Worm (Caenorhabditis elegans) whole organism, midembryonic: ENCODE results near the gene Y37H2A.18.

Source experiments
- T22C8.4 ChIP-seq: fragments of 200-800 bp; sonication (Bioruptor generic); IDR thresholded peaks from 2 replicates; pipeline ENCODE4 v1.3.6; 2022; ENCODE audit warnings: missing genetic modification characterization, missing compliant biosample characterization
- cog-1 ChIP-seq: sonication (generic microtip); optimal IDR thresholded peaks from 2 replicates; lab custom pipeline; 2016; ENCODE audit warnings: missing genetic modification characterization, missing compliant biosample characterization
- flt-1 ChIP-seq: fragments of 200-800 bp; sonication (Bioruptor generic); IDR thresholded peaks from 2 replicates; pipeline ENCODE4 v1.3.6; 2022; ENCODE audit warnings: missing genetic modification characterization, missing compliant biosample characterization
- klf-2 ChIP-seq: fragments of 200-800 bp; sonication (Bioruptor generic); conservative IDR thresholded peaks from 2 replicates; pipeline ENCODE4 v1.3.6; 2022; ENCODE audit warnings: missing genetic modification reagents, missing genetic modification characterization, missing compliant biosample characterization
- med-1 ChIP-seq: sonication (generic microtip); optimal IDR thresholded peaks from 2 replicates; lab custom pipeline; 2017; ENCODE audit warnings: missing genetic modification characterization, mild to moderate bottlenecking, missing compliant biosample characterization, antibody characterized with exemption, missing genetic modification reagents; ENCODE audit not compliant: insufficient read depth
- ref-1 ChIP-seq: fragments of 200-800 bp; sonication (Bioruptor generic); conservative IDR thresholded peaks from 2 replicates; pipeline ENCODE4 v1.3.6; 2022; ENCODE audit warnings: missing genetic modification reagents, missing genetic modification characterization, missing compliant biosample characterization
- tab-1 ChIP-seq: fragments of 200-800 bp; sonication (Bioruptor generic); IDR thresholded peaks from 2 replicates; pipeline ENCODE4 v1.3.6; 2022; ENCODE audit warnings: missing genetic modification characterization, missing compliant biosample characterization
- ztf-23 ChIP-seq: fragments of 200-800 bp; sonication (Bioruptor generic); IDR thresholded peaks from 2 replicates; pipeline ENCODE4 v1.3.6; 2022; ENCODE audit warnings: missing genetic modification reagents, missing genetic modification characterization, missing compliant biosample characterization
- ztf-29 ChIP-seq: fragments of 200-800 bp; sonication (Bioruptor generic); IDR thresholded peaks from 2 replicates; pipeline ENCODE4 v1.3.6; 2022; ENCODE audit warnings: missing genetic modification reagents, missing genetic modification characterization, missing compliant biosample characterization

Gene Y37H2A.18

ce11 chrV:18161228-18161627 is 28.2 kb upstream of the Y37H2A.18 start, which contains the start of gene C14A6.13:
Gene C14A6.13, minus strand, starts transcription at chrV:18161328.
- TF ChIP-seq cog-1 (tag; lab: Kevin White, UChicago): no peak
- TF ChIP-seq tab-1 (GFP tag; lab: Robert Waterston, UW): no peak
- TF ChIP-seq T22C8.4 (GFP tag; lab: Robert Waterston, UW): no peak
- no peak for TF ChIP-seq ref-1 (GFP tag; lab: Robert Waterston, UW)
- no peak for TF ChIP-seq flt-1 (GFP tag; lab: Robert Waterston, UW)
- no peak for TF ChIP-seq ztf-29 (GFP tag; lab: Robert Waterston, UW)
- TF ChIP-seq klf-2 (GFP tag; lab: Robert Waterston, UW): no peak
- TF ChIP-seq med-1 (GFP tag; lab: Kevin White, UChicago): no peak
- no peak for TF ChIP-seq ztf-23

- TF ChIP-seq ztf-23: no peak
- no peak for TF ChIP-seq tab-1 (GFP tag; lab: Robert Waterston, UW)
- no peak for TF ChIP-seq klf-2 (GFP tag; lab: Robert Waterston, UW)
- TF ChIP-seq ztf-29 (GFP tag; lab: Robert Waterston, UW): no peak
- TF ChIP-seq ref-1 (GFP tag; lab: Robert Waterston, UW): no peak
- no peak for TF ChIP-seq T22C8.4 (GFP tag; lab: Robert Waterston, UW)
- TF ChIP-seq cog-1 (tag; lab: Kevin White, UChicago): no peak
- TF ChIP-seq flt-1 (GFP tag; lab: Robert Waterston, UW): no peak
- no peak for TF ChIP-seq med-1 (GFP tag; lab: Kevin White, UChicago)
Measured at ce11 chrV:18158172-18158571, 25.1 kb upstream of the Y37H2A.18 start.

ce11 chrV:18157707-18158106 is 24.6 kb upstream of the Y37H2A.18 start, which contains the start of gene clec-48:
Gene clec-48, plus strand, starts transcription at chrV:18158026.
- TF ChIP-seq ztf-29 (GFP tag; lab: Robert Waterston, UW) (no peak), flt-1 (GFP tag; lab: Robert Waterston, UW) (no peak), ref-1 (GFP tag; lab: Robert Waterston, UW) (no peak), cog-1 (tag; lab: Kevin White, UChicago) (no peak), med-1 (GFP tag; lab: Kevin White, UChicago) (no peak), T22C8.4 (GFP tag; lab: Robert Waterston, UW) (no peak), klf-2 (GFP tag; lab: Robert Waterston, UW) (no peak)

- no peak for TF ChIP-seq med-1 (GFP tag; lab: Kevin White, UChicago)
- TF ChIP-seq ztf-23: no peak
- TF ChIP-seq klf-2 (GFP tag; lab: Robert Waterston, UW): no peak
- no peak for TF ChIP-seq cog-1 (tag; lab: Kevin White, UChicago)
- no peak for TF ChIP-seq ref-1 (GFP tag; lab: Robert Waterston, UW)
- TF ChIP-seq flt-1 (GFP tag; lab: Robert Waterston, UW): no peak
- TF ChIP-seq T22C8.4 (GFP tag; lab: Robert Waterston, UW): no peak
- no peak for TF ChIP-seq tab-1 (GFP tag; lab: Robert Waterston, UW)
- TF ChIP-seq ztf-29 (GFP tag; lab: Robert Waterston, UW): no peak
Measured at ce11 chrV:18146077-18146476, 13.0 kb upstream of the Y37H2A.18 start, which contains the start of gene C14A6.3. Gene C14A6.3, plus strand, starts transcription at chrV:18146377.

ce11 chrV:18144442-18144841 is 11.4 kb upstream of the Y37H2A.18 start:
- TF ChIP-seq ztf-23 (no peak), ref-1 (GFP tag; lab: Robert Waterston, UW) (no peak), cog-1 (tag; lab: Kevin White, UChicago) (no peak), med-1 (GFP tag; lab: Kevin White, UChicago) (no peak), T22C8.4 (GFP tag; lab: Robert Waterston, UW) (no peak), tab-1 (GFP tag; lab: Robert Waterston, UW) (no peak), flt-1 (GFP tag; lab: Robert Waterston, UW) (no peak), klf-2 (GFP tag; lab: Robert Waterston, UW) (no peak), ztf-29 (GFP tag; lab: Robert Waterston, UW) (no peak)

ce11 chrV:18143445-18143844 is 10.4 kb upstream of the Y37H2A.18 start, which contains the start of gene Y37H2A.14:
Gene Y37H2A.14, plus strand, starts transcription at chrV:18143745.
- TF ChIP-seq T22C8.4 (GFP tag; lab: Robert Waterston, UW) (no peak), med-1 (GFP tag; lab: Kevin White, UChicago) (no peak), ref-1 (GFP tag; lab: Robert Waterston, UW) (no peak), ztf-23 (no peak), ztf-29 (GFP tag; lab: Robert Waterston, UW) (no peak)

- TF ChIP-seq flt-1 (GFP tag; lab: Robert Waterston, UW) (no peak), cog-1 (tag; lab: Kevin White, UChicago) (no peak), ref-1 (GFP tag; lab: Robert Waterston, UW) (no peak), med-1 (GFP tag; lab: Kevin White, UChicago) (no peak), T22C8.4 (GFP tag; lab: Robert Waterston, UW) (no peak), klf-2 (GFP tag; lab: Robert Waterston, UW) (no peak)
Measured at ce11 chrV:18142549-18142948, 9.5 kb upstream of the Y37H2A.18 start, which contains the start of gene Y37H2A.13. Gene Y37H2A.13, plus strand, starts transcription at chrV:18142849.

- TF ChIP-seq klf-2 (GFP tag; lab: Robert Waterston, UW) (no peak), ref-1 (GFP tag; lab: Robert Waterston, UW) (no peak), ztf-29 (GFP tag; lab: Robert Waterston, UW) (no peak), cog-1 (tag; lab: Kevin White, UChicago) (no peak), flt-1 (GFP tag; lab: Robert Waterston, UW) (no peak), ztf-23 (no peak), med-1 (GFP tag; lab: Kevin White, UChicago) (no peak), tab-1 (GFP tag; lab: Robert Waterston, UW) (no peak), T22C8.4 (GFP tag; lab: Robert Waterston, UW) (no peak)
Measured at ce11 chrV:18141161-18141560, 8.1 kb upstream of the Y37H2A.18 start, which contains the start of gene Y37H2A.11. Gene Y37H2A.11, plus strand, starts transcription at chrV:18141461.

- TF ChIP-seq T22C8.4 (GFP tag; lab: Robert Waterston, UW) (no peak), klf-2 (GFP tag; lab: Robert Waterston, UW) (no peak), cog-1 (tag; lab: Kevin White, UChicago) (no peak)
Measured at ce11 chrV:18138695-18139094, 5.6 kb upstream of the Y37H2A.18 start, which contains the start of gene Y37H2A.10. Gene Y37H2A.10, plus strand, starts transcription at chrV:18138995.
